Worm (Caenorhabditis elegans) whole organism, L4 larva: ENCODE data around the gene copz-1.

Source experiments
- D1046.2 ChIP-seq: fragments of 200-800 bp; sonication (Bioruptor generic); IDR thresholded peaks from 2 replicates; pipeline ENCODE4 v1.3.6; 2022; ENCODE audit warnings: missing genetic modification characterization, missing compliant biosample characterization
- F44E2.7 ChIP-seq: fragments of 200-800 bp; sonication (Bioruptor generic); IDR thresholded peaks from 2 replicates; pipeline ENCODE4 v2.1.2; 2022; ENCODE audit warnings: missing genetic modification characterization, missing compliant biosample characterization
- F49E8.2 ChIP-seq: sonication (generic microtip); optimal IDR thresholded peaks from 2 replicates; lab custom pipeline; 2016; ENCODE audit warnings: missing compliant biosample characterization, mild to moderate bottlenecking, missing genetic modification characterization, borderline replicate concordance
- R02D3.7 ChIP-seq: fragments of 150-350 bp; sonication (generic microtip); optimal IDR thresholded peaks from 3 replicates; lab custom pipeline; 2014; ENCODE audit warnings: missing biosample characterization, missing genetic modification characterization
- T20F7.1 ChIP-seq: fragments of 200-800 bp; sonication (Bioruptor generic); optimal IDR thresholded peaks from 2 replicates; lab custom pipeline; 2018; ENCODE audit warnings: mild to moderate bottlenecking, missing genetic modification characterization, missing compliant biosample characterization
- Y5F2A.4 ChIP-seq: fragments of 200-800 bp; sonication (Bioruptor generic); optimal IDR thresholded peaks from 2 replicates; lab custom pipeline; 2018; ENCODE audit warnings: mild to moderate bottlenecking, missing genetic modification characterization, missing compliant biosample characterization
- Y75B8A.6 ChIP-seq: fragments of 200-800 bp; sonication (Bioruptor generic); IDR thresholded peaks from 2 replicates; pipeline ENCODE4 v1.3.6; 2022; ENCODE audit warnings: missing genetic modification reagents, missing genetic modification characterization, missing compliant biosample characterization
- ZK337.2 ChIP-seq: fragments of 200-800 bp; sonication (Bioruptor generic); IDR thresholded peaks from 2 replicates; pipeline ENCODE4 v1.3.6; 2022; ENCODE audit warnings: missing genetic modification reagents, missing genetic modification characterization, missing compliant biosample characterization
- aly-2 ChIP-seq: sonication (generic microtip); optimal IDR thresholded peaks from 2 replicates; lab custom pipeline; 2018; ENCODE audit warnings: missing biosample characterization, missing genetic modification characterization
- ama-1 ChIP-seq: fragments of 150-350 bp; optimal IDR thresholded peaks from 2 replicates; lab custom pipeline; 2014; ENCODE audit warnings: inconsistent platforms, mixed read lengths
- arid-1 ChIP-seq: fragments of 200-800 bp; sonication (Bioruptor generic); conservative IDR thresholded peaks from 2 replicates; pipeline ENCODE4 v1.3.6; 2022; ENCODE audit warnings: missing genetic modification reagents, missing genetic modification characterization, missing compliant biosample characterization
- ceh-32 ChIP-seq: sonication (generic microtip); optimal IDR thresholded peaks from 2 replicates; lab custom pipeline; 2016; ENCODE audit warnings: mild to moderate bottlenecking, missing genetic modification characterization, missing compliant biosample characterization; ENCODE audit not compliant: poor library complexity
- ces-1 ChIP-seq: fragments of 150-350 bp; sonication (generic microtip); optimal IDR thresholded peaks from 4 replicates; lab custom pipeline; 2014; ENCODE audit warnings: missing biosample characterization, missing genetic modification reagents, missing genetic modification characterization
- ctbp-1 ChIP-seq: fragments of 200-800 bp; sonication (Bioruptor generic); IDR thresholded peaks from 2 replicates; pipeline ENCODE4 v1.3.6; 2022; ENCODE audit warnings: missing genetic modification reagents, missing genetic modification characterization, missing compliant biosample characterization
- daf-16 ChIP-seq, 3 experiments: sonication (generic microtip); optimal IDR thresholded peaks; 2 replicates each; lab custom pipeline; 2016 to 2017; ENCODE audit warnings: missing genetic modification characterization in 3 of 3, missing genetic modification reagents in 3 of 3, mild to moderate bottlenecking in 2 of 3, missing compliant biosample characterization in 2 of 3, missing biosample characterization in 1 of 3, moderate library complexity in 1 of 3
- daf-8 ChIP-seq: fragments of 200-800 bp; sonication (Bioruptor generic); IDR thresholded peaks from 2 replicates; pipeline ENCODE4 v1.3.6; 2022; ENCODE audit warnings: missing genetic modification characterization, missing compliant biosample characterization
- dmd-8 ChIP-seq: fragments of 200-800 bp; sonication (Bioruptor generic); IDR thresholded peaks from 2 replicates; pipeline ENCODE4 v1.3.6; 2022; ENCODE audit warnings: missing genetic modification characterization, missing compliant biosample characterization
- duxl-1 ChIP-seq: sonication (generic microtip); optimal IDR thresholded peaks from 2 replicates; lab custom pipeline; 2016; ENCODE audit warnings: mild to moderate bottlenecking, missing genetic modification characterization, moderate library complexity, missing compliant biosample characterization; ENCODE audit not compliant: poor library complexity
- fkh-10 ChIP-seq: fragments of 150-350 bp; optimal IDR thresholded peaks from 2 replicates; lab custom pipeline; 2014; ENCODE audit warnings: missing biosample characterization, missing genetic modification reagents, missing genetic modification characterization
- hif-1 ChIP-seq, 2 experiments: sonication (generic microtip); optimal IDR thresholded peaks; 2 replicates each; lab custom pipeline; 2016 to 2017; ENCODE audit warnings: missing compliant biosample characterization in 2 of 2, missing genetic modification characterization in 2 of 2, missing genetic modification reagents in 2 of 2, missing genotype in 2 of 2, mild to moderate bottlenecking in 1 of 2
- hmg-1.1 ChIP-seq: fragments of 200-800 bp; sonication (Bioruptor generic); IDR thresholded peaks from 2 replicates; pipeline ENCODE4 v1.3.6; 2022; ENCODE audit warnings: missing genetic modification reagents, missing genetic modification characterization, missing compliant biosample characterization
- lin-1 ChIP-seq: fragments of 200-800 bp; sonication (Bioruptor generic); IDR thresholded peaks from 2 replicates; pipeline ENCODE4 v1.3.6; 2022; ENCODE audit warnings: missing genetic modification reagents, missing genetic modification characterization, missing compliant biosample characterization
- lin-15B ChIP-seq: fragments of 150-350 bp; sonication (generic microtip); optimal IDR thresholded peaks from 3 replicates; lab custom pipeline; 2014; ENCODE audit warnings: missing biosample characterization, missing genetic modification characterization
- lin-29 ChIP-seq: fragments of 200-800 bp; sonication (Bioruptor generic); IDR thresholded peaks from 2 replicates; pipeline ENCODE4 v1.3.6; 2022; ENCODE audit warnings: missing genetic modification reagents, missing genetic modification characterization, missing compliant biosample characterization
- lin-38 ChIP-seq: fragments of 200-800 bp; sonication (Bioruptor generic); IDR thresholded peaks from 2 replicates; pipeline ENCODE4 v1.3.6; 2022; ENCODE audit warnings: missing genetic modification reagents, missing genetic modification characterization, missing compliant biosample characterization
- lin-39 ChIP-seq: fragments of 150-350 bp; optimal IDR thresholded peaks from 2 replicates; lab custom pipeline; 2014; ENCODE audit warnings: missing biosample characterization, missing genetic modification reagents, missing genetic modification characterization
- mdl-1 ChIP-seq, 2 experiments: fragments of 150-350 bp in 1 of 2; sonication (generic microtip) in 1 of 2; optimal IDR thresholded peaks; 2 replicates each; lab custom pipeline; 2014 to 2017; ENCODE audit warnings: missing biosample characterization in 2 of 2, missing genetic modification characterization in 2 of 2
- mep-1 ChIP-seq: fragments of 150-350 bp; sonication (generic microtip); optimal IDR thresholded peaks from 3 replicates; lab custom pipeline; 2014; ENCODE audit warnings: missing biosample characterization, missing genetic modification characterization
- mes-2 ChIP-seq: sonication (generic microtip); optimal IDR thresholded peaks from 2 replicates; lab custom pipeline; 2016; ENCODE audit warnings: missing genotype, mild to moderate bottlenecking, missing genetic modification characterization, missing compliant biosample characterization; ENCODE audit not compliant: poor library complexity, severe bottlenecking
- mxl-3 ChIP-seq: fragments of 200-800 bp; sonication (Bioruptor generic); optimal IDR thresholded peaks from 2 replicates; lab custom pipeline; 2018; ENCODE audit warnings: mild to moderate bottlenecking, missing genetic modification characterization, missing compliant biosample characterization
- nhr-10 ChIP-seq: fragments of 150-350 bp; optimal IDR thresholded peaks from 2 replicates; lab custom pipeline; 2014; ENCODE audit warnings: missing biosample characterization, missing genetic modification characterization
- nhr-11 ChIP-seq: fragments of 150-350 bp; optimal IDR thresholded peaks from 2 replicates; lab custom pipeline; 2014; ENCODE audit warnings: missing biosample characterization, missing genetic modification characterization
- nhr-25 ChIP-seq: sonication (generic microtip); optimal IDR thresholded peaks from 2 replicates; lab custom pipeline; 2017; ENCODE audit warnings: missing genetic modification characterization, mild to moderate bottlenecking, missing compliant biosample characterization, antibody characterized with exemption, moderate library complexity, borderline replicate concordance; ENCODE audit not compliant: insufficient read depth
- nhr-41 ChIP-seq: fragments of 200-800 bp; sonication (Bioruptor generic); IDR thresholded peaks from 2 replicates; pipeline ENCODE4 v1.3.6; 2022; ENCODE audit warnings: missing genetic modification reagents, missing genetic modification characterization, missing compliant biosample characterization
- nhr-48 ChIP-seq: sonication (generic microtip); optimal IDR thresholded peaks from 2 replicates; lab custom pipeline; 2016; ENCODE audit warnings: mild to moderate bottlenecking, missing genetic modification characterization, missing compliant biosample characterization
- nhr-6 ChIP-seq: fragments of 150-350 bp; optimal IDR thresholded peaks from 2 replicates; lab custom pipeline; 2014; ENCODE audit warnings: missing biosample characterization, missing genetic modification characterization
- pha-4 ChIP-seq, 2 experiments: fragments of 150-350 bp in 1 of 2; fragments of 200-800 bp in 1 of 2; sonication (Bioruptor generic) in 1 of 2; IDR thresholded peaks in 1 of 2; optimal IDR thresholded peaks in 1 of 2; 2 replicates each; pipeline versions ENCODE4 v1.3.6 to Lab custom; 2014 to 2022; ENCODE audit warnings: missing genetic modification characterization in 2 of 2, missing genetic modification reagents in 2 of 2, missing biosample characterization in 1 of 2, missing compliant biosample characterization in 1 of 2
- php-3 ChIP-seq: fragments of 200-800 bp; sonication (Bioruptor generic); IDR thresholded peaks from 2 replicates; pipeline ENCODE4 v1.3.6; 2022; ENCODE audit warnings: missing genetic modification reagents, missing genetic modification characterization, missing compliant biosample characterization
- pqm-1 ChIP-seq: sonication (generic microtip); optimal IDR thresholded peaks from 2 replicates; lab custom pipeline; 2017; ENCODE audit warnings: missing biosample characterization, missing genetic modification characterization
- rbr-2 ChIP-seq: sonication (generic microtip); optimal IDR thresholded peaks from 2 replicates; lab custom pipeline; 2016; ENCODE audit warnings: missing genotype, missing genetic modification characterization, missing compliant biosample characterization
- saeg-2 ChIP-seq: fragments of 200-800 bp; sonication (Bioruptor generic); IDR thresholded peaks from 2 replicates; pipeline ENCODE4 v1.3.6; 2022; ENCODE audit warnings: missing genetic modification reagents, missing genetic modification characterization, missing compliant biosample characterization
- set-16 ChIP-seq: fragments of 200-800 bp; sonication (Bioruptor generic); IDR thresholded peaks from 2 replicates; pipeline ENCODE4 v1.3.6; 2022; ENCODE audit warnings: missing genetic modification reagents, missing genetic modification characterization, missing compliant biosample characterization
- skn-1 ChIP-seq: fragments of 150-350 bp; optimal IDR thresholded peaks from 2 replicates; lab custom pipeline; 2014; ENCODE audit warnings: missing biosample characterization, missing genetic modification characterization
- snpc-1.2 ChIP-seq: fragments of 200-800 bp; sonication (Bioruptor generic); IDR thresholded peaks from 2 replicates; pipeline ENCODE4 v1.3.6; 2022; ENCODE audit warnings: missing genetic modification reagents, missing genetic modification characterization, missing compliant biosample characterization
- snpc-4 ChIP-seq: fragments of 150-350 bp; optimal IDR thresholded peaks from 2 replicates; lab custom pipeline; 2014; ENCODE audit warnings: missing biosample characterization, missing genetic modification characterization
- spr-3 ChIP-seq: fragments of 200-800 bp; sonication (Bioruptor generic); optimal IDR thresholded peaks from 2 replicates; lab custom pipeline; 2018; ENCODE audit warnings: mild to moderate bottlenecking, missing genetic modification characterization, missing compliant biosample characterization
- tra-1 ChIP-seq: fragments of 200-800 bp; sonication (Bioruptor generic); IDR thresholded peaks from 2 replicates; pipeline ENCODE4 v1.3.6; 2022; ENCODE audit warnings: missing genetic modification reagents, missing genetic modification characterization, missing compliant biosample characterization
- zag-1 ChIP-seq: fragments of 150-350 bp; optimal IDR thresholded peaks from 2 replicates; lab custom pipeline; 2014; ENCODE audit warnings: missing biosample characterization, missing genetic modification characterization
- ztf-7 ChIP-seq: fragments of 150-350 bp; optimal IDR thresholded peaks from 2 replicates; lab custom pipeline; 2014; ENCODE audit warnings: missing biosample characterization, missing genetic modification characterization

Gene copz-1

ce11 chrII:10851110-10851509, 21.6 kb upstream of the copz-1 start (continued):
- peak; percentile 67; the same call in 1 of the 2 replicates for TF ChIP-seq hmg-1.1 (GFP tag; lab: Robert Waterston, UW)
- TF ChIP-seq arid-1 (GFP tag; lab: Robert Waterston, UW) = 0 out of 2 replicates have a peak, but pooled peaks have one; percentile 25
- no peak for TF ChIP-seq Y5F2A.4 (GFP tag; lab: Kevin White, UChicago)
- no peak for TF ChIP-seq daf-8 (GFP tag; lab: Robert Waterston, UW)
- peak; percentile 75 for TF ChIP-seq php-3 (GFP tag; lab: Robert Waterston, UW)
- TF ChIP-seq nhr-25 (tag; lab: Kevin White, UChicago) = peak; percentile 73
- peak; percentile 83 for TF ChIP-seq T20F7.1
- peak in 1 of 2 experiments; percentile 32 for TF ChIP-seq hif-1 (tag; optimal IDR thresholded peaks at IDR 0.05; lab: Kevin White, UChicago)
- no peak for TF ChIP-seq lin-29 (GFP tag; lab: Robert Waterston, UW)
- peak; percentile 81; the same call in 1 of the 2 replicates for TF ChIP-seq nhr-41
- no peak for TF ChIP-seq F49E8.2 (tag; lab: Kevin White, UChicago)
- no peak for TF ChIP-seq F44E2.7
- TF ChIP-seq set-16 (GFP tag; lab: Robert Waterston, UW) = peak; percentile 62
- TF ChIP-seq saeg-2 (GFP tag; lab: Robert Waterston, UW) = peak; percentile 59; the same call in 1 of the 2 replicates
- no peak for TF ChIP-seq lin-15B (tag; lab: Kevin White, UChicago)
- no peak for TF ChIP-seq duxl-1 (tag; lab: Kevin White, UChicago)
- peak in 1 of 2 experiments; percentile 84 for TF ChIP-seq daf-16 (GFP tag; optimal IDR thresholded peaks at IDR 0.05; lab: Kevin White, UChicago)
- TF ChIP-seq daf-16 (tag; optimal IDR thresholded peaks at IDR 0.05; lab: Kevin White, UChicago) = peak; percentile 71
- TF ChIP-seq ZK337.2 (GFP tag; lab: Robert Waterston, UW) = no peak
- TF ChIP-seq zag-1 (tag; lab: Kevin White, UChicago) = no peak
- TF ChIP-seq Y75B8A.6 (GFP tag; lab: Robert Waterston, UW) = no peak
- no peak for TF ChIP-seq R02D3.7 (tag; lab: Kevin White, UChicago)
- TF ChIP-seq snpc-1.2 (GFP tag; lab: Robert Waterston, UW) = no peak
- peak; percentile 61 for TF ChIP-seq lin-1 (GFP tag; lab: Robert Waterston, UW)
- peak; percentile 55 for TF ChIP-seq rbr-2 (tag; lab: Kevin White, UChicago)
- TF ChIP-seq nhr-48 (tag; lab: Kevin White, UChicago) = peak; percentile 90
- TF ChIP-seq nhr-10 (tag; lab: Kevin White, UChicago) = peak; percentile 40
- peak; percentile 98 for TF ChIP-seq tra-1 (GFP tag; lab: Robert Waterston, UW)
- TF ChIP-seq ceh-32 (tag; lab: Kevin White, UChicago) = no peak
- TF ChIP-seq nhr-11 (tag; lab: Kevin White, UChicago) = no peak
- peak; percentile 55 for TF ChIP-seq lin-38 (GFP tag; lab: Robert Waterston, UW)
- TF ChIP-seq mes-2 (tag; lab: Kevin White, UChicago) = peak; percentile 50
- no peak for TF ChIP-seq snpc-4 (tag; lab: Kevin White, UChicago)
- TF ChIP-seq mxl-3 (GFP tag; lab: Kevin White, UChicago) = peak; percentile 91
- TF ChIP-seq aly-2 (tag; lab: Kevin White, UChicago) = no peak
- TF ChIP-seq ces-1 (GFP tag; lab: Kevin White, UChicago) = no peak
- TF ChIP-seq ama-1 (lab: Kevin White, UChicago) = no peak
- peak in 1 of 2 experiments; percentile 57 for TF ChIP-seq mdl-1 (tag; optimal IDR thresholded peaks at IDR 0.05; lab: Kevin White, UChicago)
- TF ChIP-seq pqm-1 = peak; percentile 22
- peak; percentile 65 for TF ChIP-seq pha-4 (GFP tag; IDR thresholded peaks at IDR 0.05; lab: Robert Waterston, UW)
- peak; percentile 29 for TF ChIP-seq pha-4 (tag; optimal IDR thresholded peaks at IDR 0.05; lab: Kevin White, UChicago)
- peak; percentile 69 for TF ChIP-seq nhr-6 (tag; lab: Kevin White, UChicago)
- TF ChIP-seq dmd-8 (GFP tag; lab: Robert Waterston, UW) = no peak
- 0 out of 2 replicates have a peak, but pooled peaks have one; percentile 43 for TF ChIP-seq D1046.2
- TF ChIP-seq ctbp-1 (GFP tag; lab: Robert Waterston, UW) = 0 out of 2 replicates have a peak, but pooled peaks have one; percentile 29
- TF ChIP-seq skn-1 = no peak
- no peak for TF ChIP-seq spr-3 (GFP tag; lab: Kevin White, UChicago)
- TF ChIP-seq mep-1 (tag; lab: Kevin White, UChicago) = peak; percentile 80
- peak; percentile 48 for TF ChIP-seq ztf-7 (tag; lab: Kevin White, UChicago)
- no peak for TF ChIP-seq fkh-10
- TF ChIP-seq lin-39 (tag; lab: Kevin White, UChicago) = no peak
